Worm (Caenorhabditis elegans): Measurements from ENCODE around the gene ZK402.2.
A peak's percentile ranks its signal among the peaks of the same experiment; 100 is the strongest.

ZK402.2 gene

DNA sequence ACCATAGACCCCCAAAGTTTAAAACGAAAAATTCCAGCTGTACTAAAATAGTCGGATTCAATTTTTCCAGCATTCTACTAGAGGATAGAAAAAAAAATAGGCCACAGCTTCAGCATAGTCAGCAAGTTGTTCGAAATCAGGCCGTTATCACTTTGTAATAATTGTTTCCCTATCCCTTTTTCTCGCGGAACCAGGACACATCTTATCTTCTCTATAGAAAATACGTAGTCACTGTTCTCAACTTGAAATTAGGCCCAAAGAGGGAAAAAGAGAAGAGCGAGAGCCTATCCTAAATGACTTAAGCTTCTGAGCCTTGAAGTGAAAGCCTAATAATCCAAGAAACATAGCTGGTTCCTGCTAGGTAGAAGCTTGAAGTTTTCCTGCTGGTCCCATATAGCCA is 42.2 kb downstream of the ZK402.2 start (continued):
- TF ChIP-seq ces-1 (GFP tag; optimal IDR thresholded peaks at IDR 0.05) (no peak), skn-1 (tag; optimal IDR thresholded peaks at IDR 0.05) (no peak), vab-15 (tag; optimal IDR thresholded peaks at IDR 0.05) (no peak), sox-4 (tag; optimal IDR thresholded peaks at IDR 0.05) (no peak), ceh-82 (tag; optimal IDR thresholded peaks at IDR 0.05) (no peak), ceh-90 (tag; optimal IDR thresholded peaks at IDR 0.05) (no peak), mef-2 (tag; optimal IDR thresholded peaks at IDR 0.05) (no peak), lin-39 (tag; optimal IDR thresholded peaks at IDR 0.05) (no peak), elt-3 (tag; optimal IDR thresholded peaks at IDR 0.05) (no peak), zip-4 (GFP tag; optimal IDR thresholded peaks at IDR 0.05) (no peak), irx-1 (tag; optimal IDR thresholded peaks at IDR 0.05) (peak; percentile 14), dpl-1 (GFP tag; optimal IDR thresholded peaks at IDR 0.05) (no peak), aly-2 (tag; optimal IDR thresholded peaks at IDR 0.05) (no peak), fkh-10 (GFP tag; optimal IDR thresholded peaks at IDR 0.05) (no peak), nhr-85 (tag) (peak; percentile 75), ztf-11 (tag; optimal IDR thresholded peaks at IDR 0.05) (no peak), egl-27 (tag; optimal IDR thresholded peaks at IDR 0.05) (no peak), nhr-90 (tag; optimal IDR thresholded peaks at IDR 0.05; ENCODE audit: poor library complexity) (peak; percentile 9), efl-1 (optimal IDR thresholded peaks at IDR 0.05) (no peak), efl-1 (GFP tag; optimal IDR thresholded peaks at IDR 0.05 in 1 of 2) (no peak), fos-1 (tag; optimal IDR thresholded peaks at IDR 0.05) (no peak), unc-62 (GFP tag; optimal IDR thresholded peaks at IDR 0.05) (no peak), hpl-2 (GFP tag; optimal IDR thresholded peaks at IDR 0.05) (no peak), hlh-17 (GFP tag; optimal IDR thresholded peaks at IDR 0.05; ENCODE audit: borderline replicate concordance) (no peak), lin-35 (GFP tag; optimal IDR thresholded peaks at IDR 0.05) (no peak), grh-1 (GFP tag; IDR thresholded peaks at IDR 0.05) (no peak), nhr-19 (GFP tag; conservative IDR thresholded peaks at IDR 0.05) (peak; percentile 33; the same call in 1 of the 2 replicates), efl-3 (GFP tag; optimal IDR thresholded peaks at IDR 0.05) (no peak), lin-13 (GFP tag; optimal IDR thresholded peaks at IDR 0.05) (no peak), fkh-8 (tag; optimal IDR thresholded peaks at IDR 0.05) (no peak), rnt-1 (tag; optimal IDR thresholded peaks at IDR 0.05) (no peak), tlp-1 (tag; optimal IDR thresholded peaks at IDR 0.05) (no peak), nhr-76 (tag; optimal IDR thresholded peaks at IDR 0.05) (no peak), unc-30 (tag; optimal IDR thresholded peaks at IDR 0.05) (no peak), C34B4.2 (tag; optimal IDR thresholded peaks at IDR 0.05) (no peak), nhr-71 (tag; optimal IDR thresholded peaks at IDR 0.05) (peak; percentile 34), unc-98 (GFP tag; IDR thresholded peaks at IDR 0.05) (no peak), dsc-1 (tag; optimal IDR thresholded peaks at IDR 0.05) (no peak), F16B12.6 (tag; optimal IDR thresholded peaks at IDR 0.05) (no peak), blmp-1 (tag; optimal IDR thresholded peaks at IDR 0.05) (no peak), nhr-20 (tag; optimal IDR thresholded peaks at IDR 0.05) (no peak), hlh-4 (tag; optimal IDR thresholded peaks at IDR 0.05) (no peak), mep-1 (tag; optimal IDR thresholded peaks at IDR 0.05) (no peak), lin-15B (tag; optimal IDR thresholded peaks at IDR 0.05) (no peak), fkh-4 (tag; optimal IDR thresholded peaks at IDR 0.05; ENCODE audit: borderline replicate concordance) (no peak), snu-23 (GFP tag; optimal IDR thresholded peaks at IDR 0.05) (peak; percentile 12), unc-130 (tag; optimal IDR thresholded peaks at IDR 0.05) (no peak)

Measured in whole organism, L1 larva.